Fruit fly (Drosophila melanogaster): Measurements from ENCODE around the gene lds.

Gene lds

dm6 chr3R:7907311-7907710, 12.9 kb upstream of the lds start, which contains the start of the genes Taf7 and EMC1 (continued):
- TF ChIP-seq CG10209 (GFP tag; optimal IDR thresholded peaks at IDR 0.05), result no peak
- peak; percentile 77 for TF ChIP-seq hkb (optimal IDR thresholded peaks at IDR 0.05)
- no peak for TF ChIP-seq hkb (GFP tag; IDR thresholded peaks at IDR 0.05)
- no peak for TF ChIP-seq CG15011 (GFP tag; optimal IDR thresholded peaks at IDR 0.05)
- peak; percentile 68 for TF ChIP-seq Elba2 (GFP tag; optimal IDR thresholded peaks at IDR 0.05)
- 0 out of 3 replicates have a peak, but pooled peaks have one; percentile 17 for TF ChIP-seq tgo (GFP tag; IDR thresholded peaks at IDR 0.05)
- no peak for TF ChIP-seq nom (GFP tag; optimal IDR thresholded peaks at IDR 0.05)
- TF ChIP-seq esg (GFP tag; conservative IDR thresholded peaks at IDR 0.05), result 0 out of 2 replicates have a peak, but pooled peaks have one; percentile 13
- TF ChIP-seq CG10979 (tag; optimal IDR thresholded peaks at IDR 0.05), result peak; percentile 31
- peak; percentile 47 for TF ChIP-seq trem (tag; optimal IDR thresholded peaks at IDR 0.05)
- TF ChIP-seq CG15269 (tag; optimal IDR thresholded peaks at IDR 0.05), result no peak
- TF ChIP-seq kni (GFP tag; optimal IDR thresholded peaks at IDR 0.05), result peak; percentile 99
- peak in 1 of 2 experiments; percentile 49 for TF ChIP-seq crp (GFP tag; optimal IDR thresholded peaks at IDR 0.05)
- peak; percentile 100 for TF ChIP-seq BEAF-32 (GFP tag; optimal IDR thresholded peaks at IDR 0.05)
- no peak for TF ChIP-seq gcm2 (GFP tag; optimal IDR thresholded peaks at IDR 0.05)
- peak; percentile 77; the same call in 1 of the 2 replicates for TF ChIP-seq tna (GFP tag; IDR thresholded peaks at IDR 0.05; ENCODE audit: partially characterized antibody)
- peak; percentile 72; the same call in 2 of the 3 replicates for TF ChIP-seq mld (GFP tag; IDR thresholded peaks at IDR 0.05; ENCODE audit: partially characterized antibody)
- TF ChIP-seq ftz-f1 (GFP tag; optimal IDR thresholded peaks at IDR 0.05), result peak; percentile 20
- peak; percentile 65 for TF ChIP-seq Ets97D (GFP tag; optimal IDR thresholded peaks at IDR 0.05)
- no peak for TF ChIP-seq vvl (GFP tag; IDR thresholded peaks at IDR 0.05)
- TF ChIP-seq Awh (GFP tag; IDR thresholded peaks at IDR 0.05), result no peak
- TF ChIP-seq row (GFP tag; IDR thresholded peaks at IDR 0.05), result peak; percentile 96
- peak; percentile 16 for TF ChIP-seq Dad (GFP tag; optimal IDR thresholded peaks at IDR 0.05)
- peak; percentile 56 for TF ChIP-seq Xbp1 (GFP tag; optimal IDR thresholded peaks at IDR 0.05)
- peak; percentile 65 for TF ChIP-seq CG31365 (tag; optimal IDR thresholded peaks at IDR 0.05)
- peak; percentile 68 for TF ChIP-seq CG30403 (GFP tag; optimal IDR thresholded peaks at IDR 0.05)
- no peak for TF ChIP-seq sqz (GFP tag; optimal IDR thresholded peaks at IDR 0.05)
- TF ChIP-seq Ravus (GFP tag; IDR thresholded peaks at IDR 0.05), result no peak
- no peak for TF ChIP-seq chm (GFP tag; IDR thresholded peaks at IDR 0.05)
- TF ChIP-seq HmgD (GFP tag; optimal IDR thresholded peaks at IDR 0.05), result peak; percentile 78
- TF ChIP-seq gsb (GFP tag; IDR thresholded peaks at IDR 0.05), result no peak
- TF ChIP-seq ssp (GFP tag; IDR thresholded peaks at IDR 0.05), result peak; percentile 90
- no peak for TF ChIP-seq CG43689 (GFP tag; IDR thresholded peaks at IDR 0.05)
- TF ChIP-seq CG1792 (GFP tag; optimal IDR thresholded peaks at IDR 0.05), result peak; percentile 39
- peak; percentile 51 for TF ChIP-seq Antp (GFP tag; optimal IDR thresholded peaks at IDR 0.05)
- TF ChIP-seq pb (GFP tag; optimal IDR thresholded peaks at IDR 0.05), result peak; percentile 35
- TF ChIP-seq CG15073 (GFP tag; optimal IDR thresholded peaks at IDR 0.05), result no peak
- no peak for TF ChIP-seq eyg (GFP tag; optimal IDR thresholded peaks at IDR 0.05)
- TF ChIP-seq h (optimal IDR thresholded peaks at IDR 0.05), result no peak
- TF ChIP-seq CG13775 (GFP tag; optimal IDR thresholded peaks at IDR 0.05), result peak; percentile 70
- TF ChIP-seq wek (GFP tag; optimal IDR thresholded peaks at IDR 0.05), result no peak
- no peak for TF ChIP-seq CG14667 (GFP tag; IDR thresholded peaks at IDR 0.05)
- TF ChIP-seq CG2712 (tag; optimal IDR thresholded peaks at IDR 0.05), result no peak
- no peak for TF ChIP-seq disco-r (GFP tag; optimal IDR thresholded peaks at IDR 0.05)
- no peak for TF ChIP-seq Oli (tag; optimal IDR thresholded peaks at IDR 0.05)
- peak; percentile 46 for TF ChIP-seq CG8944 (GFP tag; optimal IDR thresholded peaks at IDR 0.05)
- TF ChIP-seq odd (GFP tag; optimal IDR thresholded peaks at IDR 0.05), result no peak
- peak; percentile 96 for TF ChIP-seq CG14860 (GFP tag; IDR thresholded peaks at IDR 0.05; ENCODE audit: partially characterized antibody)
- TF ChIP-seq CG6813 (GFP tag; optimal IDR thresholded peaks at IDR 0.05), result no peak
- TF ChIP-seq CG14710 (tag; optimal IDR thresholded peaks at IDR 0.05), result peak; percentile 76
- peak; percentile 16 for TF ChIP-seq CG12155 (GFP tag; optimal IDR thresholded peaks at IDR 0.05)

Data from whole organism, embryonic.